Worm (Caenorhabditis elegans): ENCODE measurements around the gene fbxb-49.

Gene fbxb-49

ce11 chrII:1568214-1568613 lies at the start of gene fbxb-49:
fbxb-49 (plus strand) TSS chrII:1568514.
- TF ChIP-seq M03D4.4 (tag; optimal IDR thresholded peaks at IDR 0.05) (no peak), nhr-76 (tag; optimal IDR thresholded peaks at IDR 0.05) (no peak), ztf-11 (tag; optimal IDR thresholded peaks at IDR 0.05) (no peak), elt-1 (tag; optimal IDR thresholded peaks at IDR 0.05; ENCODE audit: borderline replicate concordance, insufficient read depth) (no peak), mls-2 (tag; optimal IDR thresholded peaks at IDR 0.05) (no peak), nhr-28 (tag; optimal IDR thresholded peaks at IDR 0.05) (no peak), sem-2 (GFP tag; optimal IDR thresholded peaks at IDR 0.05) (no peak), blmp-1 (tag; optimal IDR thresholded peaks at IDR 0.05) (no peak), bed-3 (GFP tag; optimal IDR thresholded peaks at IDR 0.05) (no peak)

- TF ChIP-seq ztf-11 (tag; optimal IDR thresholded peaks at IDR 0.05) (no peak), ham-2 (GFP tag; optimal IDR thresholded peaks at IDR 0.05) (no peak), nhr-12 (tag; optimal IDR thresholded peaks at IDR 0.05) (no peak), unc-120 (tag; optimal IDR thresholded peaks at IDR 0.05; ENCODE audit: poor library complexity, severe bottlenecking) (no peak), lsy-2 (tag; optimal IDR thresholded peaks at IDR 0.05) (no peak), nhr-237 (tag; optimal IDR thresholded peaks at IDR 0.05) (no peak), ces-1 (GFP tag; optimal IDR thresholded peaks at IDR 0.05) (no peak), flh-1 (GFP tag; optimal IDR thresholded peaks at IDR 0.05) (no peak), nhr-2 (tag; optimal IDR thresholded peaks at IDR 0.05) (no peak), ceh-43 (GFP tag; optimal IDR thresholded peaks at IDR 0.05) (no peak)
These were observed 49.4 kb upstream of the fbxb-49 start, which contains the start of gene Y51H7BR.8 for ce11 chrII:1518914-1519313. Y51H7BR.8 (plus strand) TSS chrII:1519214.

ce11 chrII:1519867-1520266 lies 48.4 kb upstream of the fbxb-49 start:
- TF ChIP-seq ceh-83 (GFP tag; optimal IDR thresholded peaks at IDR 0.05): peak; percentile 20
- peak; percentile 29 for TF ChIP-seq ces-1 (GFP tag; optimal IDR thresholded peaks at IDR 0.05)
- TF ChIP-seq mls-2 (tag; optimal IDR thresholded peaks at IDR 0.05): peak; percentile 28
- peak; percentile 54 for TF ChIP-seq sptf-1 (tag; optimal IDR thresholded peaks at IDR 0.05)
- peak; percentile 11 for TF ChIP-seq sem-2 (GFP tag; optimal IDR thresholded peaks at IDR 0.05)
- no peak for TF ChIP-seq nhr-12 (tag; optimal IDR thresholded peaks at IDR 0.05)
- no peak for TF ChIP-seq ztf-11 (tag; optimal IDR thresholded peaks at IDR 0.05)

- no peak for TF ChIP-seq nhr-76 (tag; optimal IDR thresholded peaks at IDR 0.05)
These were observed 46.4 kb upstream of the fbxb-49 start for ce11 chrII:1521956-1522355.

ce11 chrII:1525498-1525897 lies 42.8 kb upstream of the fbxb-49 start, which contains the start of gene Y51H7BR.7:
Y51H7BR.7 (minus strand) TSS chrII:1525598.
- TF ChIP-seq lsy-2 (tag; optimal IDR thresholded peaks at IDR 0.05) (no peak), mab-5 (tag; optimal IDR thresholded peaks at IDR 0.05) (no peak), ceh-83 (GFP tag; optimal IDR thresholded peaks at IDR 0.05) (no peak), elt-3 (tag; optimal IDR thresholded peaks at IDR 0.05) (no peak), zip-8 (tag; optimal IDR thresholded peaks at IDR 0.05) (no peak), cnd-1 (tag; optimal IDR thresholded peaks at IDR 0.05) (no peak), ham-2 (GFP tag; optimal IDR thresholded peaks at IDR 0.05) (no peak), snpc-4 (tag; optimal IDR thresholded peaks at IDR 0.05) (no peak), tbx-8 (GFP tag; optimal IDR thresholded peaks at IDR 0.05) (no peak), bed-3 (GFP tag; optimal IDR thresholded peaks at IDR 0.05) (no peak), lin-32 (GFP tag; optimal IDR thresholded peaks at IDR 0.05) (no peak), nhr-237 (tag; optimal IDR thresholded peaks at IDR 0.05) (no peak), M03D4.4 (tag; optimal IDR thresholded peaks at IDR 0.05) (no peak), nhr-12 (tag; optimal IDR thresholded peaks at IDR 0.05) (no peak), unc-62 (GFP tag; optimal IDR thresholded peaks at IDR 0.05) (no peak), unc-39 (tag; optimal IDR thresholded peaks at IDR 0.05) (no peak), flh-1 (GFP tag; optimal IDR thresholded peaks at IDR 0.05) (no peak), sptf-1 (tag; optimal IDR thresholded peaks at IDR 0.05) (no peak), ceh-43 (GFP tag; optimal IDR thresholded peaks at IDR 0.05) (no peak), mls-2 (tag; optimal IDR thresholded peaks at IDR 0.05) (no peak)

ce11 chrII:1529057-1529456 lies 39.3 kb upstream of the fbxb-49 start, which contains the start of gene Y51H7BR.4:
Y51H7BR.4 (plus strand) TSS chrII:1529357.
- no peak for TF ChIP-seq flh-1 (GFP tag; optimal IDR thresholded peaks at IDR 0.05)
- TF ChIP-seq lin-13 (tag; optimal IDR thresholded peaks at IDR 0.05): no peak
- TF ChIP-seq bed-3 (GFP tag; optimal IDR thresholded peaks at IDR 0.05): no peak
- no peak for TF ChIP-seq ceh-43 (GFP tag; optimal IDR thresholded peaks at IDR 0.05)
- no peak for TF ChIP-seq ceh-39 (tag; optimal IDR thresholded peaks at IDR 0.05)
- no peak for TF ChIP-seq nhr-237 (tag; optimal IDR thresholded peaks at IDR 0.05)
- TF ChIP-seq mls-2 (tag; optimal IDR thresholded peaks at IDR 0.05): no peak
- no peak for TF ChIP-seq mep-1 (tag; optimal IDR thresholded peaks at IDR 0.05)
- no peak for TF ChIP-seq pha-4 (tag; optimal IDR thresholded peaks at IDR 0.05)
- no peak for TF ChIP-seq sem-2 (GFP tag; optimal IDR thresholded peaks at IDR 0.05)
- TF ChIP-seq sptf-1 (tag; optimal IDR thresholded peaks at IDR 0.05): no peak
- TF ChIP-seq elt-3 (tag; optimal IDR thresholded peaks at IDR 0.05): no peak
- TF ChIP-seq nhr-2 (tag; optimal IDR thresholded peaks at IDR 0.05): no peak
- TF ChIP-seq mab-5 (tag; optimal IDR thresholded peaks at IDR 0.05): no peak
- TF ChIP-seq ces-1 (GFP tag; optimal IDR thresholded peaks at IDR 0.05): no peak
- TF ChIP-seq snpc-4 (tag; optimal IDR thresholded peaks at IDR 0.05): no peak
- no peak for TF ChIP-seq blmp-1 (tag; optimal IDR thresholded peaks at IDR 0.05)
- no peak for TF ChIP-seq ham-2 (GFP tag; optimal IDR thresholded peaks at IDR 0.05)

Data from whole organism, mixed stage, embryonic.